Worm (Caenorhabditis elegans): ENCODE results near the gene B0334.4.
"Not testable (repeated sequence)": the region's sequence is repeated elsewhere in the genome, so short reads cannot be mapped to it uniquely, and the experiment has no call there.

B0334.4 gene

ce11 chrII:11533716-11534115 lies 38.2 kb downstream of the B0334.4 start, which contains the start of gene mdt-8:
Gene mdt-8 (minus strand): TSS chrII:11533816.
- TF ChIP-seq F13H6.1 (tag; optimal IDR thresholded peaks at IDR 0.05) (no peak), ceh-16 (tag; optimal IDR thresholded peaks at IDR 0.05) (no peak), elt-3 (tag; optimal IDR thresholded peaks at IDR 0.05) (no peak), ZK546.5 (tag; optimal IDR thresholded peaks at IDR 0.05) (no peak)

- TF ChIP-seq Y55F3AM.14 (GFP tag; optimal IDR thresholded peaks at IDR 0.05), result peak; percentile 73
- TF ChIP-seq lin-11 (tag; optimal IDR thresholded peaks at IDR 0.05), result peak; percentile 39
- peak; percentile 59 to 81 for TF ChIP-seq lsy-2 (tag; optimal IDR thresholded peaks at IDR 0.05)
- peak; percentile 50 for TF ChIP-seq sem-4 (tag; optimal IDR thresholded peaks at IDR 0.05)
- TF ChIP-seq lin-13 (GFP tag; optimal IDR thresholded peaks at IDR 0.05), result peak; percentile 88
- peak; percentile 65 for TF ChIP-seq ceh-82 (tag; optimal IDR thresholded peaks at IDR 0.05)
- peak; percentile 94 for TF ChIP-seq sma-3 (GFP tag; optimal IDR thresholded peaks at IDR 0.05)
- TF ChIP-seq unc-55 (GFP tag; optimal IDR thresholded peaks at IDR 0.05), result peak; percentile 68
- peak; percentile 88 for TF ChIP-seq sma-9 (GFP tag; optimal IDR thresholded peaks at IDR 0.05)
- not testable (repeated sequence) for TF ChIP-seq sma-9 (tag; optimal IDR thresholded peaks at IDR 0.05)
- TF ChIP-seq ZK546.5 (tag; optimal IDR thresholded peaks at IDR 0.05), result peak; percentile 38
- peak; percentile 71 for TF ChIP-seq crh-2 (tag; optimal IDR thresholded peaks at IDR 0.05)
- peak; percentile 62 for TF ChIP-seq C34F6.9 (tag; optimal IDR thresholded peaks at IDR 0.05)
- peak; percentile 64 for TF ChIP-seq egl-27 (tag; optimal IDR thresholded peaks at IDR 0.05)
- peak; percentile 86 for TF ChIP-seq gmeb-1 (tag; optimal IDR thresholded peaks at IDR 0.05)
- peak; percentile 52 for TF ChIP-seq nhr-25 (tag; optimal IDR thresholded peaks at IDR 0.05)
- TF ChIP-seq nhr-21 (tag; optimal IDR thresholded peaks at IDR 0.05), result peak; percentile 54
- peak in 1 of 2 experiments; percentile 58 for TF ChIP-seq mdl-1 (tag; optimal IDR thresholded peaks at IDR 0.05)
- peak; percentile 69 for TF ChIP-seq nhr-129 (tag; optimal IDR thresholded peaks at IDR 0.05)
- peak; percentile 2 for TF ChIP-seq zag-1 (tag; optimal IDR thresholded peaks at IDR 0.05)
- peak; percentile 49 for TF ChIP-seq ztf-4 (tag; optimal IDR thresholded peaks at IDR 0.05)
- TF ChIP-seq F13H6.1 (tag; optimal IDR thresholded peaks at IDR 0.05), result peak; percentile 89
- TF ChIP-seq nhr-6 (tag; optimal IDR thresholded peaks at IDR 0.05), result peak; percentile 5
- peak; percentile 12 for TF ChIP-seq fos-1 (tag; optimal IDR thresholded peaks at IDR 0.05)
- TF ChIP-seq mab-5 (tag; optimal IDR thresholded peaks at IDR 0.05), result peak; percentile 5
- TF ChIP-seq snpc-4 (tag; optimal IDR thresholded peaks at IDR 0.05), result peak; percentile 10
Observed at ce11 chrII:11534429-11535099, 39.1 kb downstream of the B0334.4 start, which contains the start of gene Y62F5A.12. Gene Y62F5A.12 (minus strand): TSS chrII:11534479.

ce11 chrII:11535429-11535828 lies 39.9 kb downstream of the B0334.4 start:
- TF ChIP-seq ztf-1 (GFP tag; conservative IDR thresholded peaks at IDR 0.05), result no peak
- no peak for TF ChIP-seq lin-11 (tag; optimal IDR thresholded peaks at IDR 0.05)
- TF ChIP-seq nhr-21 (tag; optimal IDR thresholded peaks at IDR 0.05), result no peak

- no peak for TF ChIP-seq ztf-4 (tag; optimal IDR thresholded peaks at IDR 0.05)
- TF ChIP-seq lin-39 (tag; optimal IDR thresholded peaks at IDR 0.05), result no peak
- TF ChIP-seq alr-1 (tag; optimal IDR thresholded peaks at IDR 0.05), result no peak
- no peak for TF ChIP-seq ztf-1 (GFP tag; conservative IDR thresholded peaks at IDR 0.05)
Observed at ce11 chrII:11535924-11536323, 40.4 kb downstream of the B0334.4 start.

ce11 chrII:11536505-11536904 lies 41.0 kb downstream of the B0334.4 start:
- TF ChIP-seq ZK546.5 (tag; optimal IDR thresholded peaks at IDR 0.05) (no peak), aly-2 (tag; optimal IDR thresholded peaks at IDR 0.05) (no peak), snpc-4 (tag; optimal IDR thresholded peaks at IDR 0.05) (no peak), crh-2 (tag; optimal IDR thresholded peaks at IDR 0.05) (no peak), ztf-1 (GFP tag; conservative IDR thresholded peaks at IDR 0.05) (no peak), nhr-10 (tag; optimal IDR thresholded peaks at IDR 0.05) (no peak), sma-3 (GFP tag; optimal IDR thresholded peaks at IDR 0.05) (no peak), F13H6.1 (tag; optimal IDR thresholded peaks at IDR 0.05) (no peak), nhr-25 (tag; optimal IDR thresholded peaks at IDR 0.05) (no peak), ama-1 (optimal IDR thresholded peaks at IDR 0.05) (no peak), nhr-23 (tag; optimal IDR thresholded peaks at IDR 0.05) (no peak), mbf-1 (tag; optimal IDR thresholded peaks at IDR 0.05) (no peak), unc-55 (GFP tag; optimal IDR thresholded peaks at IDR 0.05) (no peak), nhr-21 (tag; optimal IDR thresholded peaks at IDR 0.05) (no peak)

Data from whole organism, L2 larva.